Fruit fly (Drosophila melanogaster) whole organism, embryonic: ENCODE data around the gene lawc.

Experiments
- CG14014 ChIP-seq: fragments of 200-800 bp; sonication (Bioruptor generic); IDR thresholded peaks from 2 replicates; pipeline ENCODE4 v1.3.6; 2022; ENCODE audit warnings: missing biosample characterization, missing genetic modification characterization
- CG7357 ChIP-seq: fragments of 200-800 bp; sonication (Bioruptor generic); IDR thresholded peaks from 3 replicates; pipeline ENCODE4 v1.3.6; 2022; ENCODE audit warnings: missing biosample characterization, missing genetic modification characterization
- CG8924 ChIP-seq: fragments of 200-800 bp; optimal IDR thresholded peaks from 3 replicates; lab custom pipeline; 2019; ENCODE audit warnings: missing biosample characterization, mild to moderate bottlenecking, missing genetic modification characterization, moderate library complexity
- Lim3 ChIP-seq: fragments of 200-800 bp; sonication (Bioruptor generic); IDR thresholded peaks from 2 replicates; pipeline ENCODE4 v1.3.6; 2022; ENCODE audit warnings: missing biosample characterization, missing genetic modification characterization
- Nf-YB ChIP-seq: fragments of 200-800 bp; sonication (Bioruptor generic); optimal IDR thresholded peaks from 3 replicates; lab custom pipeline; 2019; ENCODE audit warnings: missing biosample characterization, mild to moderate bottlenecking, missing genetic modification characterization, moderate library complexity
- br ChIP-seq: fragments of >200 bp; optimal IDR thresholded peaks from 2 replicates; lab custom pipeline; 2017
- dpn ChIP-seq, 2 experiments: fragments of 200-800 bp; sonication (Bioruptor generic); optimal IDR thresholded peaks; 3 replicates each; lab custom pipeline; 2016; ENCODE audit warnings: missing biosample characterization in 2 of 2, missing genetic modification characterization in 2 of 2
- onecut ChIP-seq: fragments of 200-800 bp; sonication (Bioruptor generic); IDR thresholded peaks from 2 replicates; pipeline ENCODE4 v1.3.6; 2022; ENCODE audit warnings: missing biosample characterization, missing genetic modification characterization
- tgo ChIP-seq: fragments of 200-800 bp; sonication (Bioruptor generic); IDR thresholded peaks from 3 replicates; pipeline ENCODE4 v1.3.6; 2022; ENCODE audit warnings: missing biosample characterization, missing genetic modification characterization

- TF ChIP-seq Nf-YB (GFP tag; lab: Kevin White, UChicago) (no peak), onecut (GFP tag; lab: Robert Waterston, UW) (no peak), tgo (no peak), CG14014 (no peak), br (no peak), CG8924 (tag; lab: Kevin White, UChicago) (no peak), CG7357 (GFP tag; lab: Robert Waterston, UW) (no peak), dpn (GFP tag; optimal IDR thresholded peaks at IDR 0.05; lab: Kevin White, UChicago) (no peak), Lim3 (GFP tag; lab: Robert Waterston, UW) (no peak)
Measured at dm6 chrX:8461147-8461546, 49.7 kb upstream of the lawc start, which contains the start of gene Es2.
